Fruit fly (Drosophila melanogaster): ENCODE measurements around the gene Gr98d.

- TF ChIP-seq ey (GFP tag; optimal IDR thresholded peaks at IDR 0.05) = peak; percentile 87
- no peak for TF ChIP-seq usp (GFP tag; optimal IDR thresholded peaks at IDR 0.05)
- no peak for TF ChIP-seq Myc (optimal IDR thresholded peaks at IDR 0.05)
- TF ChIP-seq OdsH (GFP tag; optimal IDR thresholded peaks at IDR 0.05) = peak; percentile 87
- TF ChIP-seq psq (GFP tag; optimal IDR thresholded peaks at IDR 0.05) = peak; percentile 75
- no peak for TF ChIP-seq brk (GFP tag; optimal IDR thresholded peaks at IDR 0.05)
Measured at dm6 chr3R:27569706-27570105, 23.9 kb downstream of the Gr98d start.
